Fruit fly (Drosophila melanogaster): ENCODE measurements around the gene BicD.

DNA sequence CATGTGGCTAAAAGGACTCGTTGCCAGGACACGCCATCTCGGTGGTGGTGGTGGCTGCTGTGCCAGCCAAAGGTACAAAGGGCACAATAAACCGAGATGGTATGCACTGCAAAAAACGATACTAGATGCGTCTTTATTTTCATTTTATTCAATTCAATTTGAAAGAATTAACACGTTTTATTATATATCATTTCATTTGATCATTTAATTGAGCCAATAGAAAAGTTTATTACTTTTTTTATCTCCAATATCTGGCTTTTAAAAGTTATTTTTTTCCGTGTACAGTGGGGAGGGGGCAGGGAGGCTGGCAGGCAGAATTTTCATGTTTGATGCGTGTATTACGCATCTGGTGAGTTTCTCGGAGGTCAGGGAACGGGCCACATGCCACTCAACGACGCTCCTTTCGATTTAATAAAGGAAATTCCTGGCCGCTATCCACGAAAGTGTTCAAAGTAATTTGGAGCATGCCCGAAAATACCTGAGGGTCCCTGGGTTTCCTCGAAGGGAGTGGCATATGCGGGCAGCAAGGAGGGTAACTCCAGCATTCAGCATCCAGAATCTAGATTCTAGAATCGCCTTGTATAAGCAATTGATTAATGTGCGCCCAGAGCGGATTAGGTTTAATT, 41.2 kb upstream of the BicD start:
- TF ChIP-seq CG6689 (GFP tag; IDR thresholded peaks at IDR 0.05) (peak; percentile 90), ems (GFP tag; optimal IDR thresholded peaks at IDR 0.05) (peak; percentile 80), Nf-YC (tag; optimal IDR thresholded peaks at IDR 0.05) (peak; percentile 79), MTF-1 (GFP tag; optimal IDR thresholded peaks at IDR 0.05; ENCODE audit: borderline replicate concordance) (peak; percentile 61), dimm (GFP tag; IDR thresholded peaks at IDR 0.05) (peak; percentile 70), br (optimal IDR thresholded peaks at IDR 0.05) (no peak), CG3838 (GFP tag; optimal IDR thresholded peaks at IDR 0.05) (peak; percentile 66), crol (GFP tag; IDR thresholded peaks at IDR 0.05) (0 out of 2 replicates have a peak, but pooled peaks have one; percentile 33), Sox100B (GFP tag; optimal IDR thresholded peaks at IDR 0.05) (peak; percentile 85), HLH4C (GFP tag; IDR thresholded peaks at IDR 0.05; ENCODE audit: partially characterized antibody) (no peak), fru (optimal IDR thresholded peaks at IDR 0.05) (no peak), psq (GFP tag; optimal IDR thresholded peaks at IDR 0.05) (peak; percentile 62)

Measured in whole organism, embryonic.